Fruit fly (Drosophila melanogaster): Measurements from ENCODE around the gene mats.

- TF ChIP-seq CTCF (optimal IDR thresholded peaks at IDR 0.05), result peak in 1 of 2 experiments; percentile 24
- TF ChIP-seq CG8478 (optimal IDR thresholded peaks at IDR 0.05), result no peak
Observed at dm6 chr3R:22420911-22421310, at the start of gene mats, which contains the start of gene Nop56.

Measured in S2 (cell line).